Worm (Caenorhabditis elegans) whole organism, L3 larva: Measurements from ENCODE around the gene slc-9B.2.

Source experiments
- ama-1 ChIP-seq: fragments of 150-350 bp; optimal IDR thresholded peaks from 2 replicates; lab custom pipeline; 2018
- fkh-2 ChIP-seq: fragments of 150-350 bp; optimal IDR thresholded peaks from 2 replicates; lab custom pipeline; 2014; ENCODE audit warnings: missing biosample characterization, missing genetic modification reagents, missing genetic modification characterization
- pqm-1 ChIP-seq: fragments of 150-350 bp; optimal IDR thresholded peaks from 2 replicates; lab custom pipeline; 2017; ENCODE audit warnings: missing biosample characterization, missing genetic modification characterization, inconsistent platforms
- unc-62 ChIP-seq: fragments of 150-350 bp; sonication (generic microtip); optimal IDR thresholded peaks from 4 replicates; lab custom pipeline; 2014; ENCODE audit warnings: missing biosample characterization, missing genetic modification reagents, missing genetic modification characterization

ce11 chrV:16328849-16329248 is 10.0 kb upstream of the slc-9B.2 start, which contains the start of gene F57G8.7:
- TF ChIP-seq fkh-2 (tag; lab: Kevin White, UChicago) (no peak), pqm-1 (no peak), unc-62 (GFP tag; lab: Kevin White, UChicago) (no peak), ama-1 (lab: Kevin White, UChicago) (no peak)
